Worm (Caenorhabditis elegans): ENCODE data around the gene abts-4.

The abts-4 gene

DNA sequence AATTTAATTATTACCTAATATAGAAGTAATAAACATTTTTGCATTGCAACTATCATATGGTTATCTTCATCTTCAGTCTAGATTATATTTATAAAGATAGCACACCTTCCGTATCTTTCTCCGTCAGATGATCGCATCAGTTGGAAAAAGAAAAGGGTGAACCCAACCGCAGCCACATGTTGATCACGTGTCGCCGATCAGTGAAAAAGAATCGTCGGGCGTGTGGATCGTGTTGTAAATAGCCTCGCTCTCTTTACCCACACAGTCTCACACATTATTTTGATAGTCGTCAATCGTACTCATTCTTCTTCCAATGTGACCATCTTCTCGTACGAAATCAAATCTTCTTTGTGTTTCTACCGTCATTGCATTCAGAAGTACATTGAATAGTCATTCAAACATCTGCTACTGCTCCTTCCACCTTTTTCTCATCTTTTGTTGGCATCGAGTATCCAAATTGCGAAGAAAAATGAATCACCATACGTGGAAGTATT is 17.6 kb downstream of the abts-4 start (continued):
- TF ChIP-seq lin-39 (tag; optimal IDR thresholded peaks at IDR 0.05) (peak; percentile 89), mep-1 (tag; optimal IDR thresholded peaks at IDR 0.05) (peak; percentile 91), ceh-90 (tag; optimal IDR thresholded peaks at IDR 0.05) (no peak), dsc-1 (tag; optimal IDR thresholded peaks at IDR 0.05) (peak; percentile 63), nhr-84 (tag; optimal IDR thresholded peaks at IDR 0.05) (no peak), efl-3 (GFP tag; optimal IDR thresholded peaks at IDR 0.05) (peak; percentile 89), egl-13 (tag; optimal IDR thresholded peaks at IDR 0.05) (peak; percentile 61), lin-35 (GFP tag; optimal IDR thresholded peaks at IDR 0.05) (peak; percentile 41 to 88), snpc-4 (tag; optimal IDR thresholded peaks at IDR 0.05) (peak; percentile 42), egl-27 (tag; optimal IDR thresholded peaks at IDR 0.05) (peak; percentile 79 to 80), xbp-1 (tag; optimal IDR thresholded peaks at IDR 0.05) (peak; percentile 90), Y116A8C.19 (tag; optimal IDR thresholded peaks at IDR 0.05; ENCODE audit: borderline replicate concordance) (no peak), hlh-17 (GFP tag; optimal IDR thresholded peaks at IDR 0.05; ENCODE audit: borderline replicate concordance) (no peak), mdl-1 (tag; optimal IDR thresholded peaks at IDR 0.05) (peak in 1 of 2 experiments; percentile 92), nhr-20 (tag; optimal IDR thresholded peaks at IDR 0.05) (peak; percentile 99), irx-1 (tag; optimal IDR thresholded peaks at IDR 0.05) (peak; percentile 91), skn-1 (tag; optimal IDR thresholded peaks at IDR 0.05) (peak; percentile 44), unc-30 (tag; optimal IDR thresholded peaks at IDR 0.05) (no peak), zip-4 (GFP tag; optimal IDR thresholded peaks at IDR 0.05) (peak; percentile 77), unc-86 (tag; optimal IDR thresholded peaks at IDR 0.05) (peak; percentile 0), tbx-2 (tag; optimal IDR thresholded peaks at IDR 0.05) (peak; percentile 94), dpl-1 (GFP tag; optimal IDR thresholded peaks at IDR 0.05) (peak; percentile 37 to 61 (median 49)), ceh-63 (GFP tag; optimal IDR thresholded peaks at IDR 0.05) (no peak), elt-2 (tag; optimal IDR thresholded peaks at IDR 0.05) (peak; percentile 97), swsn-7 (tag; optimal IDR thresholded peaks at IDR 0.05) (peak; percentile 91), isw-1 (GFP tag; IDR thresholded peaks at IDR 0.05) (no peak), jun-1 (tag; optimal IDR thresholded peaks at IDR 0.05) (peak; percentile 85), blmp-1 (tag; optimal IDR thresholded peaks at IDR 0.05) (peak; percentile 92), ztf-11 (tag; optimal IDR thresholded peaks at IDR 0.05) (peak in 1 of 2 experiments; percentile 80), tlp-1 (tag; optimal IDR thresholded peaks at IDR 0.05) (peak; percentile 86), ces-1 (GFP tag; optimal IDR thresholded peaks at IDR 0.05) (no peak), nhr-47 (tag; optimal IDR thresholded peaks at IDR 0.05) (peak; percentile 95), C04F5.9 (tag; optimal IDR thresholded peaks at IDR 0.05) (peak; percentile 60), nhr-90 (tag; optimal IDR thresholded peaks at IDR 0.05; ENCODE audit: poor library complexity) (peak; percentile 99), hpl-2 (GFP tag; optimal IDR thresholded peaks at IDR 0.05) (peak; percentile 79), C34B4.2 (tag; optimal IDR thresholded peaks at IDR 0.05) (no peak), aha-1 (tag; optimal IDR thresholded peaks at IDR 0.05) (peak; percentile 56), nhr-11 (tag; optimal IDR thresholded peaks at IDR 0.05) (peak; percentile 70), elt-3 (tag; optimal IDR thresholded peaks at IDR 0.05) (peak; percentile 48 to 99 (median 92)), C16A3.4 (tag; optimal IDR thresholded peaks at IDR 0.05) (peak; percentile 86), ets-5 (GFP tag; IDR thresholded peaks at IDR 0.05) (no peak), pqm-1 (tag; optimal IDR thresholded peaks at IDR 0.05) (peak; percentile 40), nhr-85 (tag) (peak; percentile 100), nhr-19 (GFP tag; conservative IDR thresholded peaks at IDR 0.05) (peak; percentile 97), sup-37 (GFP tag; optimal IDR thresholded peaks at IDR 0.05) (peak; percentile 85), lin-13 (GFP tag; optimal IDR thresholded peaks at IDR 0.05) (peak; percentile 91), ama-1 (optimal IDR thresholded peaks at IDR 0.05) (peak; percentile 99)
